Worm (Caenorhabditis elegans) whole organism, L3 larva: Measurements from ENCODE around the gene nhr-201.

Experiments used
- ama-1 ChIP-seq: fragments of 150-350 bp; optimal IDR thresholded peaks from 2 replicates; lab custom pipeline; 2018
- ceh-82 ChIP-seq: fragments of 150-350 bp; optimal IDR thresholded peaks from 2 replicates; lab custom pipeline; 2014; ENCODE audit warnings: missing biosample characterization, missing genetic modification characterization
- fkh-10 ChIP-seq: sonication (generic microtip); optimal IDR thresholded peaks from 2 replicates; lab custom pipeline; 2017; ENCODE audit warnings: missing biosample characterization, missing genetic modification reagents, missing genetic modification characterization
- fos-1 ChIP-seq: fragments of 150-350 bp; optimal IDR thresholded peaks from 2 replicates; lab custom pipeline; 2014; ENCODE audit warnings: missing biosample characterization, missing genetic modification characterization
- lin-39 ChIP-seq: fragments of 150-350 bp; optimal IDR thresholded peaks from 2 replicates; lab custom pipeline; 2018; ENCODE audit warnings: missing biosample characterization, missing genetic modification reagents, missing genetic modification characterization
- nhr-23 ChIP-seq: fragments of 150-350 bp; optimal IDR thresholded peaks from 2 replicates; lab custom pipeline; 2014; ENCODE audit warnings: missing biosample characterization, missing genetic modification reagents, missing genetic modification characterization
- nhr-25 ChIP-seq: sonication (generic microtip); optimal IDR thresholded peaks from 2 replicates; lab custom pipeline; 2017; ENCODE audit warnings: missing biosample characterization, missing genetic modification characterization
- nhr-77 ChIP-seq: fragments of 150-350 bp; optimal IDR thresholded peaks from 2 replicates; lab custom pipeline; 2014; ENCODE audit warnings: missing biosample characterization, missing genetic modification characterization
- snpc-4 ChIP-seq: fragments of 150-350 bp; optimal IDR thresholded peaks from 2 replicates; lab custom pipeline; 2014; ENCODE audit warnings: missing biosample characterization, missing genetic modification characterization
- ztf-11 ChIP-seq: fragments of 150-350 bp; optimal IDR thresholded peaks from 2 replicates; lab custom pipeline; 2014; ENCODE audit warnings: missing biosample characterization, missing genetic modification characterization

DNA sequence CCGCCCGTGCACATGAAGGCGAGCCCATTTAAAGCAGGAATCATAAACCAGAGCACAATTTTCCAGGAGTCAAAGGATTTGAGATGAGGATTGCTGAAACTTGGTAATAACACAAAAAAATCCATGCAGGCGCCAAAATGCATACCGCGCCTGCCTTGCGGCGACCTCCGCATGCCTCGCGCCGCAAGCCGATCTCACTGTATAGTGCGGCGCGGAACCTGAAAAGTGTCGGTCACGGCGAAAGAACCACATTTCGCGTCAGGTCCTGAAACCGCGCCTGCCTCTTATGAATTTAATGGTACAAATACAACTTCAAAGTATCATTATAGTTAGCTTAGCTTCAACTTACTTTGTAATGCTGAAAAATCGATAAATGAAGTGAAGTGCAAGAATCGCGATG lies 35.9 kb downstream of the nhr-201 start:
- TF ChIP-seq fkh-10 (GFP tag; lab: Kevin White, UChicago) (no peak), snpc-4 (tag; lab: Kevin White, UChicago) (no peak), nhr-25 (tag; lab: Kevin White, UChicago) (no peak), ama-1 (no peak), nhr-23 (tag; lab: Kevin White, UChicago) (no peak), lin-39 (tag; lab: Kevin White, UChicago) (no peak), ztf-11 (tag; lab: Kevin White, UChicago) (no peak), fos-1 (tag; lab: Kevin White, UChicago) (no peak), ceh-82 (tag; lab: Kevin White, UChicago) (no peak), nhr-77 (tag; lab: Kevin White, UChicago) (no peak)
